Fruit fly (Drosophila melanogaster): ENCODE data around the gene CG43373.

CG43373 gene

dm6 chr3L:16574307-16574946, 31.3 kb upstream of the CG43373 start, which contains the start of gene mbf1 (continued):
- TF ChIP-seq CG3163 (GFP tag; optimal IDR thresholded peaks at IDR 0.05) (no peak), Myb (GFP tag; optimal IDR thresholded peaks at IDR 0.05) (peak; percentile 72), Dek (tag; optimal IDR thresholded peaks at IDR 0.05) (no peak), CG17612 (GFP tag; IDR thresholded peaks at IDR 0.05) (no peak), Eip74EF (GFP tag; optimal IDR thresholded peaks at IDR 0.05) (no peak), Spps (tag; optimal IDR thresholded peaks at IDR 0.05) (no peak), cad (GFP tag; optimal IDR thresholded peaks at IDR 0.05) (no peak), kah (GFP tag; optimal IDR thresholded peaks at IDR 0.05) (no peak), eyg (GFP tag; optimal IDR thresholded peaks at IDR 0.05) (no peak), NK7.1 (GFP tag; optimal IDR thresholded peaks at IDR 0.05) (no peak), CG32767 (GFP tag; IDR thresholded peaks at IDR 0.05) (no peak), Lhr (GFP tag; optimal IDR thresholded peaks at IDR 0.05) (peak; percentile 50), HLH54F (GFP tag; optimal IDR thresholded peaks at IDR 0.05) (no peak), vfl (GFP tag; optimal IDR thresholded peaks at IDR 0.05) (no peak), CG4424 (GFP tag; optimal IDR thresholded peaks at IDR 0.05) (peak; percentile 9), br (optimal IDR thresholded peaks at IDR 0.05) (no peak), Kr (GFP tag; optimal IDR thresholded peaks at IDR 0.05) (no peak), CG2678 (tag; optimal IDR thresholded peaks at IDR 0.05) (peak; percentile 19), Awh (GFP tag; IDR thresholded peaks at IDR 0.05) (no peak), hbn (GFP tag; IDR thresholded peaks at IDR 0.05; ENCODE audit: partially characterized antibody) (peak; percentile 49; the same call in 1 of the 2 replicates), CG11085 (GFP tag; IDR thresholded peaks at IDR 0.05) (no peak), Dref (GFP tag; IDR thresholded peaks at IDR 0.05) (peak; percentile 67), HmgD (GFP tag; optimal IDR thresholded peaks at IDR 0.05) (peak; percentile 39), D19B (GFP tag; optimal IDR thresholded peaks at IDR 0.05) (no peak), ato (GFP tag; IDR thresholded peaks at IDR 0.05; ENCODE audit: partially characterized antibody) (no peak), CG6254 (GFP tag; optimal IDR thresholded peaks at IDR 0.05) (no peak), CG34224 (GFP tag; IDR thresholded peaks at IDR 0.05; ENCODE audit: partially characterized antibody) (peak; percentile 66), CG4328 (GFP tag; optimal IDR thresholded peaks at IDR 0.05) (no peak), sr (GFP tag; IDR thresholded peaks at IDR 0.05) (no peak), gce (GFP tag; IDR thresholded peaks at IDR 0.05) (no peak), CG18476 (GFP tag; optimal IDR thresholded peaks at IDR 0.05) (no peak), CG4854 (GFP tag; optimal IDR thresholded peaks at IDR 0.05) (peak; percentile 12), lmd (GFP tag; IDR thresholded peaks at IDR 0.05) (no peak), CG3726 (GFP tag; IDR thresholded peaks at IDR 0.05) (no peak), CG17829 (tag; optimal IDR thresholded peaks at IDR 0.05) (peak; percentile 13), CHES-1-like (GFP tag; optimal IDR thresholded peaks at IDR 0.05) (peak; percentile 51), danr (GFP tag; IDR thresholded peaks at IDR 0.05) (no peak), Meics (GFP tag; optimal IDR thresholded peaks at IDR 0.05) (no peak), kni (GFP tag; optimal IDR thresholded peaks at IDR 0.05) (no peak), CG18011 (GFP tag; optimal IDR thresholded peaks at IDR 0.05) (peak; percentile 5), Mes4 (GFP tag; optimal IDR thresholded peaks at IDR 0.05) (peak; percentile 2), CG14050 (GFP tag; IDR thresholded peaks at IDR 0.05) (no peak), tll (GFP tag; optimal IDR thresholded peaks at IDR 0.05) (peak in 1 of 2 experiments; percentile 16), hb (GFP tag; IDR thresholded peaks at IDR 0.05; ENCODE audit: partially characterized antibody) (no peak), Usf (GFP tag; optimal IDR thresholded peaks at IDR 0.05) (no peak), Atf6 (GFP tag; IDR thresholded peaks at IDR 0.05) (no peak), CG6272 (GFP tag; IDR thresholded peaks at IDR 0.05) (no peak), Taf1 (GFP tag; IDR thresholded peaks at IDR 0.05) (no peak), CG33213 (GFP tag; optimal IDR thresholded peaks at IDR 0.05) (peak; percentile 8), D19A (tag; optimal IDR thresholded peaks at IDR 0.05) (no peak), CG12659 (GFP tag; optimal IDR thresholded peaks at IDR 0.05) (peak; percentile 80)
